Worm (Caenorhabditis elegans): ENCODE data around the gene T05A7.7.

The T05A7.7 gene

DNA sequence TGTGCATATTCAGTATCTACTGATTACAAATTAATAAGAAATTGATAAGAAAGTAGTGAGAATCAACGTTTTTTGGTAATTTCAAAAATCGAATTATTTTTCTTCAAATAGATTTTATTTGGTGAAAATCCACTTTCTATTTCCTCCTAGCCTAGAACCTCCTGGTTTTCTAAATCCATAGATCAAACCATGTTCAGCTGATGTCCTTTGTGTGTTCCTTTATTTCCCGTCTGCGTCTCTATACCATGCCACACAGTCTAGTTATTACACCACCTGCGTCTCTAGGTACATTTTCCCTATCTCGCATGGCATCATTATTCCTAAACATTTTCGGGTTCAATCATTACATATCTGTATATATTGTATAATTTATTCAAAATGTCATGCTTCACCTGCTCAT is 11.8 kb upstream of the T05A7.7 start, which contains the start of gene F10G7.5:
F10G7.5 (plus strand) TSS at position 286 of the 400 bp plus-strand sequence.
- TF ChIP-seq dao-5 (tag; optimal IDR thresholded peaks at IDR 0.05) = no peak
- no peak for TF ChIP-seq him-1 (tag; optimal IDR thresholded peaks at IDR 0.05)
- TF ChIP-seq W03F9.2 (tag; optimal IDR thresholded peaks at IDR 0.05) = no peak

DNA sequence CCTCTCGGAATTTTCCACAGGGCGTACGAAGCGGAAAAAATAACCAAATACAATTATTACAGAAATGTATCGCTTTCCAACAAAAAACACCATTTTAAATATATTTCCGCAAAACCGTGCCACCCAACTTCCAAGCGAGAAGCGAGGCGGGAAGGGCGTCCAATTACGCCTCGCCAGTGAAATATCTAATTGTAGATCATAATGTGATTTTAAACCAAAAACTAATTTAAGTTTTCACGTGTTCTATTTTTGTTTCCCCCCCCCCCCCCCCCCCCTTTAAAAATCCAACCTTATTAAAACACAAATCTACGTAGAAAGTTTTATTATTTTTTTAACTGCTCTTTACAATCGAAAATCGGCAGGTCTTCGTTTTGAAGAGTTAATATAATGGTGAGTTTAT is 8.2 kb upstream of the T05A7.7 start, which contains the start of gene F10G7.12:
F10G7.12 (plus strand) TSS at position 301 of the 400 bp plus-strand sequence.
- TF ChIP-seq W03F9.2 (tag; optimal IDR thresholded peaks at IDR 0.05) (no peak), him-1 (tag; optimal IDR thresholded peaks at IDR 0.05) (no peak), dao-5 (tag; optimal IDR thresholded peaks at IDR 0.05) (no peak)

ce11 chrII:4686941-4687340 is 5.7 kb upstream of the T05A7.7 start, which contains the start of gene sre-39:
sre-39 (plus strand) TSS chrII:4687241.
- no peak for TF ChIP-seq him-1 (tag; optimal IDR thresholded peaks at IDR 0.05)
- no peak for TF ChIP-seq dao-5 (tag; optimal IDR thresholded peaks at IDR 0.05)
- TF ChIP-seq W03F9.2 (tag; optimal IDR thresholded peaks at IDR 0.05) = no peak

DNA sequence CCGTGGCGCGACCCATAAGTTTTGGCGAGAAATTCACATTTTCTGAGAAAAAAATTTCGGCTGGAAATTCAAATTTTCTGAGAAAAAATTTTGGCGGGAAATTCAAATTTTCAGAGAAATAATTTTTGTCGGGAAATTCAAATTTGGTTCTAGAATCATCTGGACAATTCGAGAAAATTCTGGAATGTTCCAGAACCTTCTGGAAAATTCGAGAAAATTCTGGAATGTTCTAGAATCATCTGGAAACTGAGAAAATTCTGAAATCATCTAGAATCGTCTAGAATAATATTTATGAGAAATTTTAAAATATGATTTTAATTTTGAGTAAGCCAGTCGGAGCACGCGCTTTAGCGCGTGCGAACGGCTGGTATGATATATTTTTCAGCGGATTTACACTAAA is 3.6 kb upstream of the T05A7.7 start:
- TF ChIP-seq W03F9.2 (tag; optimal IDR thresholded peaks at IDR 0.05) = no peak
- TF ChIP-seq him-1 (tag; optimal IDR thresholded peaks at IDR 0.05) = no peak

DNA sequence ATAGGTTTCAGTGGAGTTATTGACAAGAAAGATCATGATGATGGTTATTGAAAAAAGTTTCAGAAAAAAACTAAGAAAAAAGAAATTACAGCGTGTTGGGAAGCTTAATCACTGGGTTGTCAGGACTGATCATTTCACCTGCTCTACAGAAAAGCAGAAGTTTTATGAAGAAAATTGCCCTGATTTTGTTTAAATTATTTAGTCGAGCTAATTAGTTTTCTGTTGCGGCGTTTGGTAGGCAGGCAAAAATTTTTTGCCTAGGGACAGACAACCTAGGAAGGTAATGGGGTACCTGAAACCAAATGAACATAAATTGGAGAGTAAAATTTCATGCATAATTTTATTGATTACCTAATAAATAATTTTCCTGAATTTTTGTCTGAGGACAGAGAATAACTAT is 2.4 kb upstream of the T05A7.7 start, which contains the start of gene sre-40:
sre-40 (minus strand) TSS at position 101 of the 400 bp plus-strand sequence.
- TF ChIP-seq dao-5 (tag; optimal IDR thresholded peaks at IDR 0.05) (no peak), W03F9.2 (tag; optimal IDR thresholded peaks at IDR 0.05) (no peak), him-1 (tag; optimal IDR thresholded peaks at IDR 0.05) (no peak)

DNA sequence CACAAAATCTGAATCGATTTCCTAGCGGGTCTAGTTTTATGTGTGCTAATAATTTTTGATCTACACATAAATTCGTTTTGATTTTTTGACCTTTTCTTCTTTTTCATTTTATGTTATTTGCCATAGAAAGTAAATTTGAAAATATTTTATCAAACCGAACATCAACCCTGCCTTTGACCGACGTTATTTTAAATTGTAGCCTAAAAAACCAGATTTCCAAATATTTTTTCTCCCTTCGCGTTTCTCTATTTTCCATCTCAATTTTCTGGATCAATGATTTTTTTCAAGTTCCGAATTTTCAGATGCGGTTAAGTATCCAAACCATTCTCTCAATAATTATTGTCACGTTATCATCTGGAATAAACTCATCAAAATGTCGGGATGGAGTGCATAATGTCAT is 3.4 kb downstream of the T05A7.7 start, which contains the start of gene T05A7.1:
T05A7.1 (plus strand) TSS at position 301 of the 400 bp plus-strand sequence.
- TF ChIP-seq dao-5 (tag; optimal IDR thresholded peaks at IDR 0.05) = no peak
- no peak for TF ChIP-seq him-1 (tag; optimal IDR thresholded peaks at IDR 0.05)
- TF ChIP-seq W03F9.2 (tag; optimal IDR thresholded peaks at IDR 0.05) = no peak

DNA sequence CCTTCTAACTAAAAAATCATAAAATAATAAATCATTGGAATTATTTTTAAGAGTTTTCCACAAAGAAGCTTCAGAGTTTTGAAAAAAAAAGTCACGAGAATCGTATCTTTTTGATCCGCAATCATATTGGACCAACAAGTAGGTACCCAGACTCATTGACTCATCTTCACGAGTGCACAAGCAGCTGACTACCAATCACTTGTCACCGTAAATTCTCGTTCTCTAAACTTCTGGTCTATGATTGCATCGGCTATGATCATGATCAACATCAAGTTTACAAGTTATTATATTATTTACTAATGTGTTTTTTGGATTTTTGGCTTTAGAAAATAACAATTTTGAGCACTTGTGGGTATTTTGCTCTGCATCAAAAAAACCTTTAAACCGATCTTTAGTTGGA is 5.0 kb downstream of the T05A7.7 start:
- TF ChIP-seq him-1 (tag; optimal IDR thresholded peaks at IDR 0.05) = no peak
- TF ChIP-seq W03F9.2 (tag; optimal IDR thresholded peaks at IDR 0.05) = no peak
- no peak for TF ChIP-seq dao-5 (tag; optimal IDR thresholded peaks at IDR 0.05)

ce11 chrII:4675481-4675880 is 5.8 kb downstream of the T05A7.7 start, which contains the start of gene T05A7.3:
T05A7.3 (plus strand) TSS chrII:4675781.
- TF ChIP-seq him-1 (tag; optimal IDR thresholded peaks at IDR 0.05) = no peak
- no peak for TF ChIP-seq dao-5 (tag; optimal IDR thresholded peaks at IDR 0.05)
- TF ChIP-seq W03F9.2 (tag; optimal IDR thresholded peaks at IDR 0.05) = no peak

- TF ChIP-seq W03F9.2 (tag; optimal IDR thresholded peaks at IDR 0.05) (no peak), dao-5 (tag; optimal IDR thresholded peaks at IDR 0.05) (no peak), him-1 (tag; optimal IDR thresholded peaks at IDR 0.05) (no peak)
Measured at ce11 chrII:4674188-4674587, 7.1 kb downstream of the T05A7.7 start.

- TF ChIP-seq him-1 (tag; optimal IDR thresholded peaks at IDR 0.05) (no peak), W03F9.2 (tag; optimal IDR thresholded peaks at IDR 0.05) (no peak), dao-5 (tag; optimal IDR thresholded peaks at IDR 0.05) (no peak)
Measured at ce11 chrII:4673670-4674069, 7.6 kb downstream of the T05A7.7 start.

DNA sequence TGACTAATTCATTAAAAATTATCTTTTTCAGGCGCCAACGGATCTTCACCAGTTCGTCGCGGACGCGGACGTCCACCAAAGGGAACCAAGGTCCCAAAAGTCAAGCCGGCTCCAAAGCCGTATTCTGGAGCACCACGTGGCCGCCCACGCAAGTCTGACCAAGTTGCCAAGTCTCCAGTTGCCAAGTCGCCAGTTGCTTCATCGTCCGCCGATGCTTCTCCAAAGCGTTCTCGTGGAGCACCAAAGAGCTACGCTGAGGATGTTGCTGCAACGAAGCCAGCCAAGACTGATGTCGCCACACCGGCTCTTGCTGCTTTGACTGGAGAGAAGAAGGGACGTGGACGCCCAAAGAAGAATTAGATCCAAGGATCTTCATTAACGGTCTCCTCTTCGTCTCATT is 8.0 kb downstream of the T05A7.7 start:
- TF ChIP-seq him-1 (tag; optimal IDR thresholded peaks at IDR 0.05) = no peak
- TF ChIP-seq dao-5 (tag; optimal IDR thresholded peaks at IDR 0.05) = no peak
- TF ChIP-seq W03F9.2 (tag; optimal IDR thresholded peaks at IDR 0.05) = no peak

- TF ChIP-seq W03F9.2 (tag; optimal IDR thresholded peaks at IDR 0.05) (no peak), him-1 (tag; optimal IDR thresholded peaks at IDR 0.05) (no peak), dao-5 (tag; optimal IDR thresholded peaks at IDR 0.05) (no peak)
Measured at ce11 chrII:4672584-4673110, 8.6 kb downstream of the T05A7.7 start, which contains the start of the genes clec-140 and hmg-11. clec-140 (plus strand) TSS chrII:4673060. hmg-11 (plus strand) TSS chrII:4673085.

DNA sequence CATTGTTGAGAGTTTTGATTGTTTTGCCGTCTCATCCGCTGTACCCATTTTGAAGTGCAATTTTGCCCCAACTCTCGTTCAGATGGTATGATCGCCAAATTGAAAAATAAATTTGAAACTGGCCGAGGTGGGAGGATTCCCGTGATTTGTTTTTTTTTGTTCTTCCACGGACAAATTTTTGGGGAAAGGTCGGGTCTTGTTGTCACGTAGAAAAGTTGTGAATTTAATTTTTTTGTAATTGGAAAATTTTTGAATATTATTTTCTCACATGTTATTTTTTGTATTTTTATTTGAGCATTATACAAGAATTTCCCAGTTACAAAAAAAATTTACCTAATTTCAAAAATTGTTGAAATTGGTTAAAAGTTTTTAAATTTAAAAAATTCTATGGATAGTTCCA is 9.6 kb downstream of the T05A7.7 start, which contains the start of gene T05A7.6:
T05A7.6 (minus strand) TSS at position 101 of the 400 bp plus-strand sequence.
- TF ChIP-seq him-1 (tag; optimal IDR thresholded peaks at IDR 0.05) (no peak), dao-5 (tag; optimal IDR thresholded peaks at IDR 0.05) (no peak), W03F9.2 (tag; optimal IDR thresholded peaks at IDR 0.05) (no peak)

- TF ChIP-seq him-1 (tag; optimal IDR thresholded peaks at IDR 0.05) (no peak), dao-5 (tag; optimal IDR thresholded peaks at IDR 0.05) (no peak), W03F9.2 (tag; optimal IDR thresholded peaks at IDR 0.05) (no peak)
Measured at ce11 chrII:4667572-4667971, 13.7 kb downstream of the T05A7.7 start, which contains the start of gene fut-5. fut-5 (minus strand) TSS chrII:4667672.

- no peak for TF ChIP-seq dao-5 (tag; optimal IDR thresholded peaks at IDR 0.05)
- TF ChIP-seq W03F9.2 (tag; optimal IDR thresholded peaks at IDR 0.05) = no peak
- TF ChIP-seq him-1 (tag; optimal IDR thresholded peaks at IDR 0.05) = no peak
Measured at ce11 chrII:4665359-4665758, 15.9 kb downstream of the T05A7.7 start, which contains the start of gene T05A7.11. T05A7.11 (minus strand) TSS chrII:4665459.

All from whole organism, L4/young adult.